Fruit fly (Drosophila melanogaster) whole organism, pupa: ENCODE measurements around the gene natalisin.

Source experiments
- CG15710 ChIP-seq: fragments of 200-800 bp; sonication (Bioruptor generic); optimal IDR thresholded peaks from 2 replicates; lab custom pipeline; 2018; ENCODE audit warnings: missing biosample characterization, mild to moderate bottlenecking, missing genetic modification characterization, moderate library complexity
- CG17806 ChIP-seq: fragments of 200-800 bp; sonication (Bioruptor generic); optimal IDR thresholded peaks from 2 replicates; lab custom pipeline; 2018; ENCODE audit warnings: missing biosample characterization, mild to moderate bottlenecking, missing genetic modification characterization, moderate library complexity
- Ets98B ChIP-seq: fragments of 200-800 bp; sonication (Bioruptor generic); IDR thresholded peaks from 2 replicates; pipeline ENCODE4 v1.3.6; 2022; ENCODE audit warnings: missing biosample characterization, missing genetic modification characterization
- Snoo ChIP-seq: fragments of 200-800 bp; sonication (Bioruptor generic); optimal IDR thresholded peaks from 3 replicates; lab custom pipeline; 2017; ENCODE audit warnings: missing biosample characterization, mild to moderate bottlenecking, missing genetic modification characterization, inconsistent platforms

dm6 chr3R:14436011-14436410 is 17.6 kb downstream of the natalisin start:
- TF ChIP-seq Snoo (tag; lab: Kevin White, UChicago) (no peak), CG17806 (no peak), CG15710 (tag; lab: Kevin White, UChicago) (no peak), Ets98B (no peak)
